Worm (Caenorhabditis elegans) whole organism, young adult: Measurements from ENCODE around the gene T03F6.3.

Experiments used
- D2030.7 ChIP-seq: fragments of 200-800 bp; sonication (Bioruptor generic); IDR thresholded peaks from 2 replicates; pipeline ENCODE4 v1.3.6; 2022; ENCODE audit warnings: missing genetic modification reagents, missing genetic modification characterization, missing compliant biosample characterization
- F37B4.10 ChIP-seq: fragments of 200-800 bp; sonication (Bioruptor generic); IDR thresholded peaks from 2 replicates; pipeline ENCODE4 v1.3.6; 2022; ENCODE audit warnings: missing genetic modification characterization, missing compliant biosample characterization
- T07F8.4 ChIP-seq: sonication (generic microtip); optimal IDR thresholded peaks from 2 replicates; lab custom pipeline; 2016; ENCODE audit warnings: mild to moderate bottlenecking, missing genetic modification characterization, moderate library complexity, missing compliant biosample characterization
- Y53F4B.3 ChIP-seq: fragments of 200-800 bp; sonication (Bioruptor generic); IDR thresholded peaks from 2 replicates; pipeline ENCODE4 v1.3.6; 2022; ENCODE audit warnings: missing genetic modification reagents, missing genetic modification characterization, missing compliant biosample characterization
- aptf-3 ChIP-seq: fragments of 200-800 bp; sonication (Bioruptor generic); IDR thresholded peaks from 2 replicates; pipeline ENCODE4 v1.3.6; 2022; ENCODE audit warnings: missing genetic modification characterization, missing compliant biosample characterization
- attf-3 ChIP-seq: fragments of 200-800 bp; sonication (Bioruptor generic); conservative IDR thresholded peaks from 2 replicates; pipeline ENCODE4 v1.3.6; 2022; ENCODE audit warnings: missing genetic modification reagents, missing genetic modification characterization, missing compliant biosample characterization
- dpl-1 ChIP-seq: fragments of 150-350 bp; optimal IDR thresholded peaks from 2 replicates; lab custom pipeline; 2014; ENCODE audit warnings: missing biosample characterization, missing genetic modification reagents, missing genetic modification characterization
- him-1 ChIP-seq: sonication (generic microtip); optimal IDR thresholded peaks from 2 replicates; lab custom pipeline; 2016; ENCODE audit warnings: missing genotype, missing genetic modification reagents, missing genetic modification characterization, missing compliant biosample characterization
- hsf-1 ChIP-seq: fragments of 200-800 bp; sonication (Bioruptor generic); IDR thresholded peaks from 2 replicates; pipeline ENCODE4 v1.3.6; 2022; ENCODE audit warnings: missing genetic modification reagents, missing genetic modification characterization, missing compliant biosample characterization
- lin-35 ChIP-seq, 3 experiments: fragments of 150-350 bp in 2 of 3; sonication (generic microtip) in 1 of 3; optimal IDR thresholded peaks; 2 replicates each; lab custom pipeline; 2014 to 2018; ENCODE audit warnings: missing biosample characterization in 3 of 3, missing genetic modification characterization in 3 of 3, missing genetic modification reagents in 3 of 3
- lin-54 ChIP-seq: fragments of 200-800 bp; sonication (Bioruptor generic); optimal IDR thresholded peaks from 2 replicates; lab custom pipeline; 2018; ENCODE audit warnings: mild to moderate bottlenecking, missing genetic modification characterization, missing compliant biosample characterization
- nfya-1 ChIP-seq: sonication (generic microtip); optimal IDR thresholded peaks from 2 replicates; lab custom pipeline; 2017; ENCODE audit warnings: antibody characterized with exemption, missing compliant biosample characterization, missing genetic modification characterization, borderline replicate concordance; ENCODE audit not compliant: insufficient read depth
- nhr-27 ChIP-seq: fragments of 200-800 bp; sonication (Bioruptor generic); optimal IDR thresholded peaks from 2 replicates; lab custom pipeline; 2018; ENCODE audit warnings: mild to moderate bottlenecking, missing genetic modification characterization, moderate library complexity, missing compliant biosample characterization
- repo-1 ChIP-seq: sonication (generic microtip); optimal IDR thresholded peaks from 2 replicates; lab custom pipeline; 2017; ENCODE audit warnings: mild to moderate bottlenecking, missing genetic modification characterization, missing compliant biosample characterization
- ztf-3 ChIP-seq: fragments of 200-800 bp; sonication (Bioruptor generic); optimal IDR thresholded peaks from 2 replicates; lab custom pipeline; 2018; ENCODE audit warnings: mild to moderate bottlenecking, missing genetic modification characterization, missing compliant biosample characterization

The T03F6.3 gene

DNA sequence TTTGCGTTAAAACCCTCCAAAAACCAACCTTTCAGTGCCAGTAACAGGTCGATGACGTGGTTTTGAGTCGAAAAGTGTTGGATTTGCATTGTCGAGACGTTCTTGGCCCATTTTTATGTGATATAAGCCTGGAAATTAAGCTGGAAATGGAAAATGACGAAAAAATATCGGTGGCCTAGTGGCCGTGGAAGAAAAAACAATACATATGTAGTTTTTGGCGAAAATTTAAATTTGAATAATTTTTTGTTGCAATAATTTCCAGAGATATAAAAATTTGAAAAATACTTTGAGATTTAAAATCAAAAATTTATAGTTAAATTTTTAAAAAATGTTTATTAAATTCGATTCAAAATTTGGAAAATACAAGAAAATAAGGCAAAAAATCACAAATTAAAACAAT, 50.2 kb downstream of the T03F6.3 start, which contains the start of gene ciao-2B:
ciao-2B (minus strand) TSS at position 130 of the 400 bp plus-strand sequence.
- TF ChIP-seq nfya-1 (tag; lab: Kevin White, UChicago) (no peak), D2030.7 (GFP tag; lab: Robert Waterston, UW) (no peak), Y53F4B.3 (GFP tag; lab: Robert Waterston, UW) (no peak), lin-35 (GFP tag; optimal IDR thresholded peaks at IDR 0.05; lab: Kevin White, UChicago) (peak in 1 of 3 experiments; percentile 64), repo-1 (no peak), F37B4.10 (no peak), ztf-3 (GFP tag; lab: Kevin White, UChicago) (no peak), lin-54 (GFP tag; lab: Kevin White, UChicago) (peak; percentile 39), T07F8.4 (tag; lab: Kevin White, UChicago) (no peak), dpl-1 (no peak), him-1 (no peak), nhr-27 (tag; lab: Kevin White, UChicago) (no peak), attf-3 (no peak), aptf-3 (GFP tag; lab: Robert Waterston, UW) (no peak), hsf-1 (GFP tag; lab: Robert Waterston, UW) (0 out of 2 replicates have a peak, but pooled peaks have one; percentile 11)
